Fruit fly (Drosophila melanogaster): ENCODE data around the gene eIF3a.
A peak's percentile ranks its signal among the peaks of the same experiment; 100 is the strongest.

The eIF3a gene

dm6 chr3R:4453213-4453956, 19.7 kb upstream of the eIF3a start (continued):
- peak; percentile 46; the same call in 1 of the 3 replicates for TF ChIP-seq CG7963 (GFP tag; IDR thresholded peaks at IDR 0.05; ENCODE audit: partially characterized antibody)
- peak; percentile 57 for TF ChIP-seq BtbVII (GFP tag; optimal IDR thresholded peaks at IDR 0.05)
- peak; percentile 30; the same call in 1 of the 3 replicates for TF ChIP-seq otp (GFP tag; IDR thresholded peaks at IDR 0.05)
- TF ChIP-seq kni (GFP tag; optimal IDR thresholded peaks at IDR 0.05), result peak; percentile 91
- peak; percentile 93 for TF ChIP-seq HLHmδ (GFP tag; optimal IDR thresholded peaks at IDR 0.05)
- 0 out of 2 replicates have a peak, but pooled peaks have one; percentile 47 for TF ChIP-seq Scr (GFP tag; IDR thresholded peaks at IDR 0.05; ENCODE audit: partially characterized antibody)
- no peak for TF ChIP-seq HHEX (GFP tag; optimal IDR thresholded peaks at IDR 0.05)
- TF ChIP-seq CG12071 (GFP tag; optimal IDR thresholded peaks at IDR 0.05), result peak; percentile 35

dm6 chr3R:4452345-4453044, 18.8 kb upstream of the eIF3a start:
- no peak for TF ChIP-seq Chrac-16 (GFP tag; optimal IDR thresholded peaks at IDR 0.05)
- no peak for TF ChIP-seq klu (GFP tag; IDR thresholded peaks at IDR 0.05)
- TF ChIP-seq ara (GFP tag; IDR thresholded peaks at IDR 0.05), result no peak
- TF ChIP-seq Ssrp (tag; optimal IDR thresholded peaks at IDR 0.05), result no peak
- no peak for TF ChIP-seq z (GFP tag; IDR thresholded peaks at IDR 0.05)
- TF ChIP-seq YL-1 (GFP tag; optimal IDR thresholded peaks at IDR 0.05), result no peak
- TF ChIP-seq Oaz (GFP tag; IDR thresholded peaks at IDR 0.05), result no peak
- TF ChIP-seq pita (GFP tag; optimal IDR thresholded peaks at IDR 0.05), result no peak
- TF ChIP-seq otp (GFP tag; IDR thresholded peaks at IDR 0.05), result no peak
- TF ChIP-seq CG12942 (GFP tag; optimal IDR thresholded peaks at IDR 0.05), result no peak
- TF ChIP-seq tin (GFP tag; optimal IDR thresholded peaks at IDR 0.05), result no peak
- 0 out of 3 replicates have a peak, but pooled peaks have one; percentile 22 for TF ChIP-seq so (GFP tag; IDR thresholded peaks at IDR 0.05)
- no peak for TF ChIP-seq maf-S (GFP tag; optimal IDR thresholded peaks at IDR 0.05)
- TF ChIP-seq chif (GFP tag; optimal IDR thresholded peaks at IDR 0.05), result no peak
- no peak for TF ChIP-seq sisA (GFP tag; IDR thresholded peaks at IDR 0.05)
- no peak for TF ChIP-seq slou (GFP tag; optimal IDR thresholded peaks at IDR 0.05)
- TF ChIP-seq CG11723 (GFP tag; optimal IDR thresholded peaks at IDR 0.05), result no peak
- TF ChIP-seq exex (tag; optimal IDR thresholded peaks at IDR 0.05), result peak; percentile 72
- TF ChIP-seq CG10959 (GFP tag; IDR thresholded peaks at IDR 0.05), result no peak
- TF ChIP-seq Trl (optimal IDR thresholded peaks at IDR 0.05), result peak; percentile 89 to 98
- no peak for TF ChIP-seq Trl (GFP tag; optimal IDR thresholded peaks at IDR 0.05)
- 0 out of 2 replicates have a peak, but pooled peaks have one; percentile 17 for TF ChIP-seq hbn (GFP tag; IDR thresholded peaks at IDR 0.05; ENCODE audit: partially characterized antibody)
- no peak for TF ChIP-seq CG30020 (tag; optimal IDR thresholded peaks at IDR 0.05)
- TF ChIP-seq kah (GFP tag; optimal IDR thresholded peaks at IDR 0.05), result peak; percentile 9
- TF ChIP-seq CG9817 (tag; optimal IDR thresholded peaks at IDR 0.05), result no peak
- no peak for TF ChIP-seq CG17912 (GFP tag; optimal IDR thresholded peaks at IDR 0.05)
- TF ChIP-seq grn (GFP tag; optimal IDR thresholded peaks at IDR 0.05), result peak; percentile 80
- no peak for TF ChIP-seq CG31365 (tag; optimal IDR thresholded peaks at IDR 0.05)
- TF ChIP-seq Awh (GFP tag; IDR thresholded peaks at IDR 0.05), result 0 out of 2 replicates have a peak, but pooled peaks have one; percentile 18
- no peak for TF ChIP-seq Six4 (GFP tag; optimal IDR thresholded peaks at IDR 0.05)
- no peak for TF ChIP-seq CG3726 (GFP tag; IDR thresholded peaks at IDR 0.05)
- TF ChIP-seq CG9437 (GFP tag; optimal IDR thresholded peaks at IDR 0.05), result peak; percentile 66
- no peak for TF ChIP-seq Oli (tag; optimal IDR thresholded peaks at IDR 0.05)
- TF ChIP-seq CG43689 (GFP tag; IDR thresholded peaks at IDR 0.05), result no peak
- no peak for TF ChIP-seq gsb (GFP tag; IDR thresholded peaks at IDR 0.05)
- no peak for TF ChIP-seq CG9932 (GFP tag; IDR thresholded peaks at IDR 0.05)
- no peak for TF ChIP-seq CG4730 (GFP tag; IDR thresholded peaks at IDR 0.05)
- TF ChIP-seq Vsx1 (GFP tag; optimal IDR thresholded peaks at IDR 0.05), result no peak
- TF ChIP-seq Hr39 (optimal IDR thresholded peaks at IDR 0.05), result no peak
- TF ChIP-seq CG1233 (GFP tag; optimal IDR thresholded peaks at IDR 0.05), result no peak
- TF ChIP-seq sens-2 (GFP tag; IDR thresholded peaks at IDR 0.05), result no peak

Measured in whole organism, embryonic.